Fruit fly (Drosophila melanogaster) whole organism, embryonic: Measurements from ENCODE around the gene oxt.

Experiments used
- Bgb ChIP-seq: fragments of 200-800 bp; sonication (Bioruptor generic); IDR thresholded peaks from 2 replicates; pipeline ENCODE4 v1.3.6; 2022; ENCODE audit warnings: missing biosample characterization, missing genetic modification characterization; ENCODE audit not compliant: partially characterized antibody
- CG10366 ChIP-seq: fragments of 200-800 bp; sonication (Bioruptor generic); IDR thresholded peaks from 2 replicates; pipeline ENCODE4 v1.3.6; 2022; ENCODE audit warnings: missing biosample characterization, missing genetic modification characterization
- CG14860 ChIP-seq: fragments of 200-800 bp; sonication (Bioruptor generic); IDR thresholded peaks from 3 replicates; pipeline ENCODE4 v1.3.6; 2022; ENCODE audit warnings: missing biosample characterization, missing genetic modification characterization; ENCODE audit not compliant: partially characterized antibody
- CG1792 ChIP-seq: fragments of 200-800 bp; sonication (Bioruptor generic); optimal IDR thresholded peaks from 2 replicates; lab custom pipeline; 2016; ENCODE audit warnings: missing biosample characterization, missing genetic modification characterization
- CG2116 ChIP-seq: fragments of 200-800 bp; sonication (Bioruptor generic); optimal IDR thresholded peaks from 3 replicates; lab custom pipeline; 2018; ENCODE audit warnings: missing biosample characterization, mild to moderate bottlenecking, missing genetic modification characterization
- CG32532 ChIP-seq: fragments of 200-800 bp; sonication (Bioruptor generic); IDR thresholded peaks from 2 replicates; pipeline ENCODE4 v1.3.6; 2022; ENCODE audit warnings: missing biosample characterization, missing genetic modification characterization
- CG3407 ChIP-seq: fragments of 200-800 bp; sonication (Bioruptor generic); optimal IDR thresholded peaks from 2 replicates; lab custom pipeline; 2018; ENCODE audit warnings: missing biosample characterization, mild to moderate bottlenecking, missing genetic modification characterization
- CG5245 ChIP-seq: fragments of 200-800 bp; sonication (Bioruptor generic); optimal IDR thresholded peaks from 3 replicates; lab custom pipeline; 2016; ENCODE audit warnings: missing biosample characterization, missing genetic modification characterization
- CG6254 ChIP-seq: fragments of 200-800 bp; sonication (Bioruptor generic); optimal IDR thresholded peaks from 3 replicates; lab custom pipeline; 2017; ENCODE audit warnings: mild to moderate bottlenecking, missing biosample characterization, missing genetic modification reagents, missing genetic modification characterization
- CG9797 ChIP-seq: fragments of 200-800 bp; sonication (Bioruptor generic); optimal IDR thresholded peaks from 3 replicates; lab custom pipeline; 2018; ENCODE audit warnings: missing biosample characterization, mild to moderate bottlenecking, missing genetic modification characterization
- CG9932 ChIP-seq: fragments of 200-800 bp; sonication (Bioruptor generic); IDR thresholded peaks from 2 replicates; pipeline ENCODE4 v1.3.6; 2022; ENCODE audit warnings: missing biosample characterization, missing genetic modification characterization
- Dip3 ChIP-seq: fragments of 200-800 bp; sonication (Bioruptor generic); optimal IDR thresholded peaks from 3 replicates; lab custom pipeline; 2016; ENCODE audit warnings: missing biosample characterization, missing genetic modification characterization
- Dp ChIP-seq: fragments of 200-800 bp; sonication (Bioruptor generic); optimal IDR thresholded peaks from 2 replicates; lab custom pipeline; 2018; ENCODE audit warnings: missing biosample characterization, mild to moderate bottlenecking, missing genetic modification characterization, moderate library complexity
- Drgx ChIP-seq: fragments of 200-800 bp; sonication (Bioruptor generic); IDR thresholded peaks from 2 replicates; pipeline ENCODE4 v1.3.6; 2022; ENCODE audit warnings: missing biosample characterization, missing genetic modification characterization
- Lim3 ChIP-seq: fragments of 200-800 bp; sonication (Bioruptor generic); IDR thresholded peaks from 2 replicates; pipeline ENCODE4 v1.3.6; 2022; ENCODE audit warnings: missing biosample characterization, missing genetic modification characterization
- Lpt ChIP-seq: fragments of >200 bp; optimal IDR thresholded peaks from 2 replicates; lab custom pipeline; 2018; ENCODE audit warnings: missing biosample characterization, missing genetic modification characterization
- Mad ChIP-seq: fragments of 200-800 bp; sonication (Bioruptor generic); optimal IDR thresholded peaks from 2 replicates; lab custom pipeline; 2016; ENCODE audit warnings: missing biosample characterization, missing genetic modification characterization
- Myb ChIP-seq: fragments of 200-800 bp; sonication (Bioruptor generic); optimal IDR thresholded peaks from 2 replicates; lab custom pipeline; 2016; ENCODE audit warnings: missing biosample characterization, missing genetic modification characterization
- NfI ChIP-seq: fragments of 200-800 bp; sonication (Bioruptor generic); optimal IDR thresholded peaks from 3 replicates; lab custom pipeline; 2018; ENCODE audit warnings: missing biosample characterization, mild to moderate bottlenecking, missing genetic modification characterization, moderate library complexity
- Rx ChIP-seq: fragments of 200-800 bp; sonication (Bioruptor generic); IDR thresholded peaks from 2 replicates; pipeline ENCODE4 v1.3.6; 2022; ENCODE audit warnings: missing biosample characterization, missing genetic modification characterization
- Scr ChIP-seq: fragments of 200-800 bp; sonication (Bioruptor generic); IDR thresholded peaks from 2 replicates; pipeline ENCODE4 v1.3.6; 2022; ENCODE audit warnings: missing biosample characterization, missing genetic modification characterization; ENCODE audit not compliant: partially characterized antibody
- Vsx1 ChIP-seq: fragments of 200-800 bp; sonication (Bioruptor generic); optimal IDR thresholded peaks from 2 replicates; lab custom pipeline; 2017; ENCODE audit warnings: missing biosample characterization, mild to moderate bottlenecking, missing genetic modification characterization, missing genetic modification reagents
- abd-A ChIP-seq: fragments of 200-800 bp; sonication (Bioruptor generic); optimal IDR thresholded peaks from 3 replicates; lab custom pipeline; 2019; ENCODE audit warnings: missing biosample characterization, mild to moderate bottlenecking, missing genetic modification characterization, moderate library complexity
- ash1 ChIP-seq: fragments of 200-800 bp; sonication (Bioruptor generic); optimal IDR thresholded peaks from 2 replicates; lab custom pipeline; 2018; ENCODE audit warnings: missing biosample characterization, mild to moderate bottlenecking, missing genetic modification characterization
- bbx ChIP-seq: fragments of 200-800 bp; sonication (Bioruptor generic); IDR thresholded peaks from 2 replicates; pipeline ENCODE4 v1.3.6; 2022; ENCODE audit warnings: missing biosample characterization, missing genetic modification characterization; ENCODE audit not compliant: partially characterized antibody
- cato ChIP-seq: fragments of 200-800 bp; sonication (Bioruptor generic); optimal IDR thresholded peaks from 2 replicates; lab custom pipeline; 2016; ENCODE audit warnings: missing biosample characterization, missing genetic modification characterization, borderline replicate concordance
- chinmo ChIP-seq: fragments of 200-800 bp; sonication (Bioruptor generic); IDR thresholded peaks from 4 replicates; pipeline ENCODE4 v1.3.6; 2022; ENCODE audit warnings: missing biosample characterization, missing genetic modification characterization; ENCODE audit not compliant: partially characterized antibody
- crp ChIP-seq, 2 experiments: fragments of 200-800 bp; sonication (Bioruptor generic); optimal IDR thresholded peaks; 2 replicates in 1 of 2; 3 replicates in 1 of 2; lab custom pipeline; 2017; ENCODE audit warnings: missing biosample characterization in 2 of 2, missing genetic modification characterization in 2 of 2, mild to moderate bottlenecking in 1 of 2, moderate library complexity in 1 of 2
- disco-r ChIP-seq: fragments of 200-800 bp; sonication (Bioruptor generic); optimal IDR thresholded peaks from 2 replicates; lab custom pipeline; 2016; ENCODE audit warnings: missing biosample characterization, missing genetic modification characterization
- dm ChIP-seq: fragments of 200-800 bp; sonication (Bioruptor generic); optimal IDR thresholded peaks from 3 replicates; lab custom pipeline; 2016; ENCODE audit warnings: missing biosample characterization, missing genetic modification characterization
- dmrt11E ChIP-seq: fragments of 200-800 bp; sonication (Bioruptor generic); optimal IDR thresholded peaks from 3 replicates; lab custom pipeline; 2018; ENCODE audit warnings: missing biosample characterization, mild to moderate bottlenecking, missing genetic modification characterization, moderate library complexity
- esg ChIP-seq: fragments of 200-800 bp; sonication (Bioruptor generic); conservative IDR thresholded peaks from 2 replicates; pipeline ENCODE4 v1.3.6; 2022; ENCODE audit warnings: missing biosample characterization, missing genetic modification characterization
- grau ChIP-seq: fragments of 200-800 bp; optimal IDR thresholded peaks from 3 replicates; lab custom pipeline; 2019; ENCODE audit warnings: missing biosample characterization, mild to moderate bottlenecking, missing genetic modification characterization, moderate library complexity
- hbn ChIP-seq: fragments of 200-800 bp; sonication (Bioruptor generic); IDR thresholded peaks from 2 replicates; pipeline ENCODE4 v1.3.6; 2022; ENCODE audit warnings: missing biosample characterization, missing genetic modification characterization; ENCODE audit not compliant: partially characterized antibody
- hkb ChIP-seq, 2 experiments: fragments of 200-800 bp in 1 of 2; fragments of >200 bp in 1 of 2; sonication (Bioruptor generic) in 1 of 2; IDR thresholded peaks in 1 of 2; optimal IDR thresholded peaks in 1 of 2; 2 replicates each; pipeline versions ENCODE4 v1.3.6 to Lab custom; 2017 to 2022; ENCODE audit warnings: missing biosample characterization in 1 of 2, missing genetic modification characterization in 1 of 2
- inv ChIP-seq: fragments of 200-800 bp; sonication (Bioruptor generic); IDR thresholded peaks from 2 replicates; pipeline ENCODE4 v1.3.6; 2022; ENCODE audit warnings: missing biosample characterization, missing genetic modification characterization; ENCODE audit not compliant: partially characterized antibody
- kni ChIP-seq: fragments of 200-800 bp; sonication (Bioruptor generic); optimal IDR thresholded peaks from 3 replicates; lab custom pipeline; 2017; ENCODE audit warnings: mild to moderate bottlenecking, missing biosample characterization, missing genetic modification reagents, missing genetic modification characterization
- lbe ChIP-seq: fragments of 200-800 bp; sonication (Bioruptor generic); optimal IDR thresholded peaks from 2 replicates; lab custom pipeline; 2016; ENCODE audit warnings: missing biosample characterization, mild to moderate bottlenecking, missing genetic modification characterization
- pho ChIP-seq: fragments of 200-800 bp; sonication (Bioruptor generic); optimal IDR thresholded peaks from 2 replicates; lab custom pipeline; 2016; ENCODE audit warnings: missing biosample characterization, missing genetic modification characterization
- pzg ChIP-seq: fragments of 200-800 bp; sonication (Bioruptor generic); optimal IDR thresholded peaks from 3 replicates; lab custom pipeline; 2018; ENCODE audit warnings: missing biosample characterization, mild to moderate bottlenecking, missing genetic modification characterization, moderate library complexity
- ranshi ChIP-seq: fragments of 200-800 bp; sonication (Bioruptor generic); IDR thresholded peaks from 2 replicates; pipeline ENCODE4 v1.3.6; 2022; ENCODE audit warnings: missing biosample characterization, missing genetic modification characterization
- sens ChIP-seq: fragments of 200-800 bp; sonication (Bioruptor generic); peaks from one replicate; lab custom pipeline; 2016; ENCODE audit warnings: missing biosample characterization, missing genetic modification characterization
- sima ChIP-seq: fragments of 200-800 bp; sonication (Bioruptor generic); optimal IDR thresholded peaks from 2 replicates; lab custom pipeline; 2016; ENCODE audit warnings: missing biosample characterization, missing genetic modification characterization
- tgo ChIP-seq: fragments of 200-800 bp; sonication (Bioruptor generic); IDR thresholded peaks from 3 replicates; pipeline ENCODE4 v1.3.6; 2022; ENCODE audit warnings: missing biosample characterization, missing genetic modification characterization
- tll ChIP-seq, 2 experiments: fragments of 200-800 bp in 1 of 2; fragments of >200 bp in 1 of 2; sonication (Bioruptor generic) in 1 of 2; optimal IDR thresholded peaks; 2 replicates each; lab custom pipeline; 2017 to 2019; ENCODE audit warnings: missing biosample characterization in 2 of 2, missing genetic modification characterization in 2 of 2, mild to moderate bottlenecking in 1 of 2, moderate library complexity in 1 of 2
- wdn ChIP-seq: fragments of 200-800 bp; sonication (Bioruptor generic); IDR thresholded peaks from 2 replicates; pipeline ENCODE4 v1.3.6; 2022; ENCODE audit warnings: missing biosample characterization, missing genetic modification characterization
- zen ChIP-seq: fragments of 200-800 bp; sonication (Bioruptor generic); optimal IDR thresholded peaks from 3 replicates; lab custom pipeline; 2018; ENCODE audit warnings: missing biosample characterization, mild to moderate bottlenecking, missing genetic modification characterization, moderate library complexity
- zfh2 ChIP-seq: fragments of 200-800 bp; sonication (Bioruptor generic); optimal IDR thresholded peaks from 2 replicates; lab custom pipeline; 2016; ENCODE audit warnings: missing biosample characterization, missing genetic modification characterization

oxt gene

dm6 chr3L:2243846-2244528 is 18.5 kb downstream of the oxt start, which contains the start of gene CG32301 (continued):
- peak; percentile 74; the same call in 2 of the 4 replicates for TF ChIP-seq chinmo (GFP tag; lab: Robert Waterston, UW)
- TF ChIP-seq CG32532: no peak
- TF ChIP-seq sens (GFP tag; lab: Kevin White, UChicago): peak; percentile 75
- no peak for TF ChIP-seq cato (GFP tag; lab: Kevin White, UChicago)
- no peak for TF ChIP-seq NfI (GFP tag; lab: Kevin White, UChicago)
- no peak for TF ChIP-seq tgo (GFP tag; lab: Robert Waterston, UW)
- TF ChIP-seq abd-A: no peak
- peak; percentile 42; the same call in 1 of the 2 replicates for TF ChIP-seq Bgb (GFP tag; lab: Robert Waterston, UW)
- TF ChIP-seq lbe: no peak
- no peak for TF ChIP-seq dm
- no peak for TF ChIP-seq grau
- TF ChIP-seq esg: no peak
- TF ChIP-seq CG3407 (GFP tag; lab: Kevin White, UChicago): no peak
- no peak for TF ChIP-seq inv (GFP tag; lab: Robert Waterston, UW)
- TF ChIP-seq Drgx: no peak
- TF ChIP-seq CG6254 (GFP tag; lab: Kevin White, UChicago): no peak
- TF ChIP-seq CG1792: no peak
- TF ChIP-seq sima (GFP tag; lab: Kevin White, UChicago): no peak
- TF ChIP-seq CG5245 (GFP tag; lab: Kevin White, UChicago): no peak
- TF ChIP-seq Dip3 (GFP tag; lab: Kevin White, UChicago): no peak
- TF ChIP-seq dmrt11E: no peak
- TF ChIP-seq hkb (optimal IDR thresholded peaks at IDR 0.05; lab: Kevin White, UChicago): peak; percentile 80
- TF ChIP-seq hkb (GFP tag; IDR thresholded peaks at IDR 0.05; lab: Robert Waterston, UW): no peak
- TF ChIP-seq bbx (GFP tag; lab: Robert Waterston, UW): peak; percentile 51
- no peak for TF ChIP-seq CG9932
- TF ChIP-seq ranshi (GFP tag; lab: Robert Waterston, UW): no peak
- TF ChIP-seq Myb (GFP tag; lab: Kevin White, UChicago): peak; percentile 97
- TF ChIP-seq tll (GFP tag; optimal IDR thresholded peaks at IDR 0.05; lab: Kevin White, UChicago): no peak
- no peak for TF ChIP-seq ash1 (GFP tag; lab: Kevin White, UChicago)
- TF ChIP-seq hbn (GFP tag; lab: Robert Waterston, UW): peak; percentile 33; the same call in 1 of the 2 replicates
- no peak for TF ChIP-seq Lpt (GFP tag; lab: Kevin White, UChicago)
- no peak for TF ChIP-seq zen (tag; lab: Kevin White, UChicago)
- peak; percentile 67 for TF ChIP-seq CG9797 (GFP tag; lab: Kevin White, UChicago)
- TF ChIP-seq Rx (GFP tag; lab: Robert Waterston, UW): no peak
- peak; percentile 45 for TF ChIP-seq Dp (GFP tag; lab: Kevin White, UChicago)
- no peak for TF ChIP-seq CG2116 (GFP tag; lab: Kevin White, UChicago)
- peak; percentile 42 for TF ChIP-seq Scr
- TF ChIP-seq Lim3 (GFP tag; lab: Robert Waterston, UW): no peak
- no peak for TF ChIP-seq CG10366 (GFP tag; lab: Robert Waterston, UW)
- peak; percentile 3 for TF ChIP-seq pzg
- no peak for TF ChIP-seq zfh2 (GFP tag; lab: Kevin White, UChicago)
- TF ChIP-seq wdn (GFP tag; lab: Robert Waterston, UW): no peak
- TF ChIP-seq Vsx1: no peak
- no peak for TF ChIP-seq pho
- peak; percentile 53; the same call in 1 of the 3 replicates for TF ChIP-seq CG14860
- peak; percentile 80 for TF ChIP-seq kni
- TF ChIP-seq crp (GFP tag; optimal IDR thresholded peaks at IDR 0.05; lab: Kevin White, UChicago): no peak
- no peak for TF ChIP-seq disco-r
- TF ChIP-seq Mad (GFP tag; lab: Kevin White, UChicago): no peak
